Fruit fly (Drosophila melanogaster): Measurements from ENCODE around the gene Zmynd8.

Zmynd8 gene

DNA sequence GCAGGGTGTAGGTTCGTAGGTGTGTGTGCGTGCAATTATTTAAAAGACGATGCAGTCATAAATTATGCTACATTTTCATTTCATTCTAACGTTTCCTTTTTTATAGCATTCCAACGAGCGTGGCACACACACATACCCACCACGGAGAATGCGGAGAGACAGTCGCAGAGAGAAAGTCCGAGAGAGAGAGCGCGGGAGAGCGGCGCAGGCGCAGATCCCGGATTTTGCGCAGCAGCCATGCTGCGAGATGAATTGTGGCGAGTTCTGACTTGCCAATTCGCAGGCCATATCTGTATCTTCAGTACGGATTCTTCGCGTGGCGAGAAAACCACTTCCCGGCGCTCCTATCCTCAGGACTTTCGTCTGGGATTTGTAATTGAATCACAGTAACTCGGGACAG lies 47.5 kb upstream of the Zmynd8 start, which contains the start of gene kek6 (continued):
- TF ChIP-seq seq (GFP tag; IDR thresholded peaks at IDR 0.05) = no peak
- peak; percentile 53 for TF ChIP-seq sd (tag; optimal IDR thresholded peaks at IDR 0.05)
- no peak for TF ChIP-seq CG3163 (GFP tag; optimal IDR thresholded peaks at IDR 0.05)
- TF ChIP-seq CG9609 (GFP tag; optimal IDR thresholded peaks at IDR 0.05) = no peak
- TF ChIP-seq CG9797 (GFP tag; optimal IDR thresholded peaks at IDR 0.05) = no peak
- TF ChIP-seq gfzf (GFP tag; optimal IDR thresholded peaks at IDR 0.05) = no peak
- TF ChIP-seq Neu2 (GFP tag; optimal IDR thresholded peaks at IDR 0.05; ENCODE audit: borderline replicate concordance) = no peak
- TF ChIP-seq nau (GFP tag; optimal IDR thresholded peaks at IDR 0.05) = no peak
- TF ChIP-seq en (GFP tag; optimal IDR thresholded peaks at IDR 0.05) = no peak
- no peak for TF ChIP-seq BEAF-32 (GFP tag; optimal IDR thresholded peaks at IDR 0.05)
- TF ChIP-seq kah (GFP tag; optimal IDR thresholded peaks at IDR 0.05) = no peak
- TF ChIP-seq nerfin-1 (tag; optimal IDR thresholded peaks at IDR 0.05) = peak; percentile 29
- TF ChIP-seq Abd-B (GFP tag; optimal IDR thresholded peaks at IDR 0.05) = no peak
- peak; percentile 97 for TF ChIP-seq ewg (GFP tag; optimal IDR thresholded peaks at IDR 0.05)
- 0 out of 2 replicates have a peak, but pooled peaks have one; percentile 11 for TF ChIP-seq CG3847 (GFP tag; IDR thresholded peaks at IDR 0.05)
- no peak for TF ChIP-seq Lpt (GFP tag; optimal IDR thresholded peaks at IDR 0.05)
- TF ChIP-seq gsb (GFP tag; IDR thresholded peaks at IDR 0.05) = no peak
- no peak for TF ChIP-seq zen2 (GFP tag; IDR thresholded peaks at IDR 0.05; ENCODE audit: partially characterized antibody)
- TF ChIP-seq klu (GFP tag; IDR thresholded peaks at IDR 0.05) = no peak
- peak; percentile 67 to 69 for TF ChIP-seq Trl (optimal IDR thresholded peaks at IDR 0.05)
- no peak for TF ChIP-seq Trl (GFP tag; optimal IDR thresholded peaks at IDR 0.05)
- no peak for TF ChIP-seq Adf1 (GFP tag; IDR thresholded peaks at IDR 0.05)
- TF ChIP-seq Bteb2 (GFP tag; optimal IDR thresholded peaks at IDR 0.05) = no peak
- no peak for TF ChIP-seq CG6765 (GFP tag; optimal IDR thresholded peaks at IDR 0.05)
- no peak for TF ChIP-seq D19B (GFP tag; optimal IDR thresholded peaks at IDR 0.05)
- TF ChIP-seq odd (GFP tag; optimal IDR thresholded peaks at IDR 0.05) = no peak
- TF ChIP-seq ind (GFP tag; optimal IDR thresholded peaks at IDR 0.05) = no peak

DNA sequence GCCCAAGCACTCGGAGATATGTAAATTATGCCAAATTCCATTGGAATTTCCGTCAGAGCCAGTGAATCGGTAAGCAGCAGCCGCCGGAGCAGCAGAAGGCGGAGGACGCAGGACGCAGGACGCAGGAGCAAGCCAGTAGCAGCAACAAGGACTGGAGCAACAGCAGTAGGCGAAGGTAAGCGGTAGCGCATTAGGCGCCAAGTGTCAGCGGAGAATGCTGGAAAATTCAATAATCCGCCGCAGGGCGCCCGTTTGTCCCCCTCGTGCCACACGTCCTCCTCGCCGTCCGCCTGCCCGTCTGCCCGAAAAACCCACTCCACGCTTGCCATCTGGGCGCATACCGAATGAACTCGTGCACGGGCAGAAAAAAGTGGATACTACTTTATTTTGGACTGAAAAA lies 46.6 kb upstream of the Zmynd8 start:
- TF ChIP-seq cwo (GFP tag; optimal IDR thresholded peaks at IDR 0.05) (no peak), CG12744 (GFP tag; optimal IDR thresholded peaks at IDR 0.05) (no peak), CG5953 (GFP tag; IDR thresholded peaks at IDR 0.05) (no peak), Med (GFP tag) (peak; percentile 44), CG17829 (tag; optimal IDR thresholded peaks at IDR 0.05) (no peak), sim (GFP tag; IDR thresholded peaks at IDR 0.05) (no peak), sens (GFP tag) (peak; percentile 55), MESR4 (GFP tag; optimal IDR thresholded peaks at IDR 0.05) (no peak), onecut (GFP tag; IDR thresholded peaks at IDR 0.05) (peak; percentile 83), knrl (GFP tag; IDR thresholded peaks at IDR 0.05; ENCODE audit: partially characterized antibody) (no peak), E2f1 (GFP tag; IDR thresholded peaks at IDR 0.05) (no peak), insv (GFP tag; optimal IDR thresholded peaks at IDR 0.05) (no peak), crol (GFP tag; IDR thresholded peaks at IDR 0.05) (0 out of 2 replicates have a peak, but pooled peaks have one; percentile 21), hth (optimal IDR thresholded peaks at IDR 0.05) (no peak), MBD-R2 (GFP tag; IDR thresholded peaks at IDR 0.05) (peak; percentile 39; the same call in 1 of the 2 replicates), CG1832 (GFP tag; optimal IDR thresholded peaks at IDR 0.05) (peak; percentile 5)

Data from whole organism, embryonic.